Worm (Caenorhabditis elegans): Measurements from ENCODE around the gene E04F6.15.

ce11 chrII:7161512-7161911 lies 48.6 kb downstream of the E04F6.15 start, which contains the start of gene C27H5.12:
- TF ChIP-seq spr-3 (GFP tag; optimal IDR thresholded peaks at IDR 0.05) (no peak), vab-7 (GFP tag; IDR thresholded peaks at IDR 0.05) (no peak), hlh-11 (tag; optimal IDR thresholded peaks at IDR 0.05) (no peak), lin-29 (GFP tag; IDR thresholded peaks at IDR 0.05) (no peak), nhr-102 (tag; optimal IDR thresholded peaks at IDR 0.05) (no peak), unc-62 (GFP tag; optimal IDR thresholded peaks at IDR 0.05 in 1 of 2) (peak in 1 of 2 experiments; percentile 30), unc-62 (tag; optimal IDR thresholded peaks at IDR 0.05) (no peak)
